Fruit fly (Drosophila melanogaster) whole organism, pupa: ENCODE results near the gene Hph.

ENCODE experiments used
- CG10348 ChIP-seq: fragments of 200-800 bp; sonication (Bioruptor generic); IDR thresholded peaks from 2 replicates; pipeline ENCODE4 v1.3.6; 2022; ENCODE audit warnings: missing biosample characterization, missing genetic modification characterization
- CG12605 ChIP-seq: fragments of 200-800 bp; sonication (Bioruptor generic); IDR thresholded peaks from 2 replicates; pipeline ENCODE4 v1.3.6; 2022; ENCODE audit warnings: missing biosample characterization, missing genetic modification characterization
- CG13204 ChIP-seq: fragments of 200-800 bp; sonication (Bioruptor generic); optimal IDR thresholded peaks from 2 replicates; lab custom pipeline; 2018; ENCODE audit warnings: missing biosample characterization, mild to moderate bottlenecking, missing genetic modification characterization, moderate library complexity
- CG14655 ChIP-seq: fragments of 200-800 bp; sonication (Bioruptor generic); optimal IDR thresholded peaks from 3 replicates; lab custom pipeline; 2017; ENCODE audit warnings: mild to moderate bottlenecking, missing biosample characterization, missing genetic modification reagents, missing genetic modification characterization
- CG15710 ChIP-seq: fragments of 200-800 bp; sonication (Bioruptor generic); optimal IDR thresholded peaks from 2 replicates; lab custom pipeline; 2018; ENCODE audit warnings: missing biosample characterization, mild to moderate bottlenecking, missing genetic modification characterization, moderate library complexity
- CG17806 ChIP-seq: fragments of 200-800 bp; sonication (Bioruptor generic); optimal IDR thresholded peaks from 2 replicates; lab custom pipeline; 2018; ENCODE audit warnings: missing biosample characterization, mild to moderate bottlenecking, missing genetic modification characterization, moderate library complexity
- CG32121 ChIP-seq: fragments of 200-800 bp; sonication (Bioruptor generic); IDR thresholded peaks from 2 replicates; pipeline ENCODE4 v1.3.6; 2022; ENCODE audit warnings: missing biosample characterization, missing genetic modification characterization
- CG34367 ChIP-seq: fragments of 200-800 bp; sonication (Bioruptor generic); optimal IDR thresholded peaks from 2 replicates; lab custom pipeline; 2018; ENCODE audit warnings: missing biosample characterization, mild to moderate bottlenecking, missing genetic modification characterization
- CG4496 ChIP-seq: fragments of 200-800 bp; sonication (Bioruptor generic); IDR thresholded peaks from 3 replicates; pipeline ENCODE4 v1.3.6; 2022; ENCODE audit warnings: missing biosample characterization, missing genetic modification characterization
- CG8159 ChIP-seq: fragments of 200-800 bp; sonication (Bioruptor generic); optimal IDR thresholded peaks from 3 replicates; lab custom pipeline; 2018; ENCODE audit warnings: missing biosample characterization, mild to moderate bottlenecking, missing genetic modification characterization, moderate library complexity
- CG8301 ChIP-seq: fragments of 200-800 bp; sonication (Bioruptor generic); optimal IDR thresholded peaks from 2 replicates; lab custom pipeline; 2018; ENCODE audit warnings: missing biosample characterization, mild to moderate bottlenecking, missing genetic modification characterization
- CG9948 ChIP-seq: fragments of 200-800 bp; sonication (Bioruptor generic); optimal IDR thresholded peaks from 2 replicates; lab custom pipeline; 2018; ENCODE audit warnings: missing biosample characterization, mild to moderate bottlenecking, missing genetic modification characterization, moderate library complexity
- D1 ChIP-seq: fragments of 200-800 bp; sonication (Bioruptor generic); optimal IDR thresholded peaks from 2 replicates; lab custom pipeline; 2018; ENCODE audit warnings: missing biosample characterization, mild to moderate bottlenecking, missing genetic modification characterization, moderate library complexity
- EcR ChIP-seq: fragments of 200-800 bp; sonication (Bioruptor generic); optimal IDR thresholded peaks from 3 replicates; lab custom pipeline; 2019; ENCODE audit warnings: missing biosample characterization, missing genetic modification characterization, mild to moderate bottlenecking, moderate library complexity, missing genetic modification reagents
- Ets98B ChIP-seq: fragments of 200-800 bp; sonication (Bioruptor generic); IDR thresholded peaks from 2 replicates; pipeline ENCODE4 v1.3.6; 2022; ENCODE audit warnings: missing biosample characterization, missing genetic modification characterization
- Pif1A ChIP-seq: fragments of 200-800 bp; sonication (Bioruptor generic); optimal IDR thresholded peaks from 3 replicates; lab custom pipeline; 2016; ENCODE audit warnings: missing biosample characterization, missing genetic modification characterization
- Pif1B ChIP-seq: fragments of 200-800 bp; sonication (Bioruptor generic); optimal IDR thresholded peaks from 3 replicates; lab custom pipeline; 2016; ENCODE audit warnings: missing biosample characterization, missing genetic modification characterization
- Snoo ChIP-seq: fragments of 200-800 bp; sonication (Bioruptor generic); optimal IDR thresholded peaks from 3 replicates; lab custom pipeline; 2017; ENCODE audit warnings: missing biosample characterization, mild to moderate bottlenecking, missing genetic modification characterization, inconsistent platforms
- fd96Ca ChIP-seq: fragments of 200-800 bp; sonication (Bioruptor generic); IDR thresholded peaks from 3 replicates; pipeline ENCODE4 v1.3.6; 2022; ENCODE audit warnings: missing biosample characterization, missing genetic modification characterization
- gl ChIP-seq: fragments of 200-800 bp; sonication (Bioruptor generic); optimal IDR thresholded peaks from 2 replicates; lab custom pipeline; 2018; ENCODE audit warnings: missing biosample characterization, mild to moderate bottlenecking, missing genetic modification characterization
- rn ChIP-seq: fragments of 200-800 bp; sonication (Bioruptor generic); IDR thresholded peaks from 2 replicates; pipeline ENCODE4 v1.3.6; 2022; ENCODE audit warnings: missing biosample characterization, missing genetic modification characterization

Gene Hph

DNA sequence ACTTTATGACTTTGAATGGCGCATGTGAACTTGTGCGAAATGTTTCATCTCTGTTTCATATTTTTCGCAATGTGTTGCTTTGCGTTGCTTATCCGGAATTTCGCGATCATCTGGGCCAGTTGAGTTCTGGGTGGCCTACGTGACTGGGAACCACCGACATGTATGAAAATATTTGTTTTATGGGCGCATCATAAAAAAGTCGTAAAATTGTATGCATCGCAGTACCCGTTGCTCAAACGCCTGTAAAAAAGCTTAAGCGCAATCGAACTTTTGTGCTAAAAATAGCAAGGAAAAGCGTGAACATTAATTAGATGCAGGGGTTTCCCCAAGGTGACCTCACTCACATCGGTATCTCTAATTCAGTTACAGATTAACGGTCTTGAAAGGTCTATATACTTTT is 9.4 kb downstream of the Hph start:
- no peak for TF ChIP-seq CG14655 (GFP tag; lab: Kevin White, UChicago)
- TF ChIP-seq CG9948 (tag; lab: Kevin White, UChicago): no peak
- TF ChIP-seq CG17806 (tag; lab: Kevin White, UChicago): no peak
- no peak for TF ChIP-seq Pif1B (GFP tag; lab: Kevin White, UChicago)
- no peak for TF ChIP-seq EcR (GFP tag; lab: Kevin White, UChicago)
- no peak for TF ChIP-seq CG8159 (tag; lab: Kevin White, UChicago)
- TF ChIP-seq D1 (tag; lab: Kevin White, UChicago): no peak
- TF ChIP-seq, all 21 proteins: peak for 0

DNA sequence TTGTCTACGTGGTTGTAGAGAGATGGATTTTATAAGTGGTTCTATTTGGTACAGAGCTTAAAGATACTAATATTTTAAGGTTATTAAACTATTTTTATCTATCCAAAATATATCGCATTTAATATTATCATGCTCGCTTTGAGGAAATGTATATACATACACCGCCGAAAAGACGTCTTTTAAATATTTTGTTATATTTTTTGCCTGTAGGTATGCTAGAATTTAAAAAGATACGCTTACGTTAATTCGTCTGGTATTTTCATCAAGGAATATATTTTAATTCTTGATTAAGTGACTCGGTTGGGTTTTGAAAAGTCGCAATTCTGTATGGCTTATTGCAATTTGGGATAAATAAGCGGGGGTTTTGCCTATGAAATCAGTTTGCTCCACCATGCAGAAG is 11.7 kb downstream of the Hph start:
- TF ChIP-seq CG17806 (tag; lab: Kevin White, UChicago) (no peak), Snoo (tag; lab: Kevin White, UChicago) (no peak), rn (no peak), gl (tag; lab: Kevin White, UChicago) (no peak), CG32121 (GFP tag; lab: Robert Waterston, UW) (no peak), D1 (tag; lab: Kevin White, UChicago) (no peak)
- TF ChIP-seq, all 21 proteins: peak for 0

DNA sequence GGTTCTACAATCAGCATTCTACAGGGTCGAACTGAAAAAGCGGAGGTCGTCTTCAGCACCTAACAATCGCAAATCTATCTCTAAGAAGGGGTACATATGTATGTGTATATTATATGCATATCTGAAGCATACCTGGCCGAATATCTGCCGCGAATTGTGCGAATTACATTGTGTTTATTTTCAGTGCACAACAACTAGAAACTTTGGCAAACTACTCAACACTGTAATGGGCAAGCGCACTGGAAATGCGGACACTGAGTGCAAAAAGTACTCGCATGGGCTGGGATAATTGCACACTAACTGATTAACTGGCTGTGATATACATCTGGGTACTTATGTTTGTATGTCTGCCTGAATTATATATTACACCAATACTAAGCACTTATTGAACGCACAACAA is 14.0 kb downstream of the Hph start:
- TF ChIP-seq CG4496 (GFP tag; lab: Robert Waterston, UW) (peak; percentile 70; the same call in 2 of the 3 replicates), CG15710 (tag; lab: Kevin White, UChicago) (peak; percentile 13), CG32121 (GFP tag; lab: Robert Waterston, UW) (peak; percentile 54; the same call in 1 of the 2 replicates), CG17806 (tag; lab: Kevin White, UChicago) (no peak), Pif1A (GFP tag; lab: Kevin White, UChicago) (peak; percentile 4), D1 (tag; lab: Kevin White, UChicago) (peak; percentile 8), CG12605 (GFP tag; lab: Robert Waterston, UW) (peak; percentile 17; the same call in 1 of the 2 replicates), CG34367 (peak; percentile 1), rn (no peak), Ets98B (GFP tag; lab: Robert Waterston, UW) (peak; percentile 65)

DNA sequence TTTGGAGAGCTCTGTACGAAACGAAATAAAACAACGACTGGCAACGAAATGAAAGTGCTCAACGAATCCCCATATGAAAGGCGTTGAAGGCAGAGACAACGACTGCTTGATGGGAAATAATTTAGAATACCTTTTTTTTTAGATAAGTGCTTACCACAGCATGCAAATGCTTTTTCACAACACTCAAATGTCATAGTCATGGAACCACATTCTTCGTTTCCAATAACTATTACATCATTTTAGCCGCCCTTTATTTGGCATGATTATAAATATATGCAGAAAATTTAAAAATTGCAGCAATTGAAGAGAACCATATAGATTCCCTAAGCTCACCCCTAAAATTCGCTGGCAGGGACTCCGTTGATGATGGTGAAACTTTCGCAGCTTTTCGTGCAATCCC is 20.9 kb downstream of the Hph start, which contains the start of gene CG31538:
Gene CG31538 (minus strand): TSS at position 101 of the 400 bp plus-strand sequence.
- TF ChIP-seq rn (no peak), Ets98B (GFP tag; lab: Robert Waterston, UW) (no peak), CG15710 (tag; lab: Kevin White, UChicago) (no peak), CG8159 (tag; lab: Kevin White, UChicago) (no peak), fd96Ca (no peak), D1 (tag; lab: Kevin White, UChicago) (no peak), CG32121 (GFP tag; lab: Robert Waterston, UW) (no peak), Pif1A (GFP tag; lab: Kevin White, UChicago) (no peak)

DNA sequence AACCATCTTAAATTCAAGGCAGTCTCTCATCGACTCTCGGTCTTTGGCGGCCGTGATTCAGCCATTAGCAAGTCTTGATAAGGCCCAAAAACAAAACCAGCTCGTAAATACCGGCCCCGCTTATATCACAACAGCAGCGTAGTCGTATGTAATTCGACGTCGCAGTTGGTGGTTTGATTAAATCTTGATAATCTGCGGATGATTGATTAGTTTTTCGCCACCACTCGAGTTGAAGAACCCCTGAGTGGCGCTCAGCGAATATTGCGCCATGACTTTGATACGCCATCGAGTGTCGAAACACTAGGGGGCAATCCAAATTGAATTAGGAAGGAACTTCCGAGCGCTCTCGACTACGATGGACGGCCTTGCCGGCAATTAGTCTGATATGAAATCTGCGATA is 21.8 kb downstream of the Hph start:
- TF ChIP-seq CG8159 (tag; lab: Kevin White, UChicago) (no peak), Ets98B (GFP tag; lab: Robert Waterston, UW) (no peak), CG4496 (GFP tag; lab: Robert Waterston, UW) (no peak), EcR (GFP tag; lab: Kevin White, UChicago) (no peak), CG17806 (tag; lab: Kevin White, UChicago) (no peak), D1 (tag; lab: Kevin White, UChicago) (no peak), rn (no peak), CG34367 (no peak), CG12605 (GFP tag; lab: Robert Waterston, UW) (no peak), Pif1A (GFP tag; lab: Kevin White, UChicago) (no peak), CG32121 (GFP tag; lab: Robert Waterston, UW) (no peak), CG13204 (GFP tag; lab: Kevin White, UChicago) (no peak), gl (tag; lab: Kevin White, UChicago) (no peak), fd96Ca (no peak), CG10348 (GFP tag; lab: Robert Waterston, UW) (no peak), Snoo (tag; lab: Kevin White, UChicago) (no peak), CG14655 (GFP tag; lab: Kevin White, UChicago) (no peak), CG9948 (tag; lab: Kevin White, UChicago) (no peak), Pif1B (GFP tag; lab: Kevin White, UChicago) (no peak), CG15710 (tag; lab: Kevin White, UChicago) (no peak)

DNA sequence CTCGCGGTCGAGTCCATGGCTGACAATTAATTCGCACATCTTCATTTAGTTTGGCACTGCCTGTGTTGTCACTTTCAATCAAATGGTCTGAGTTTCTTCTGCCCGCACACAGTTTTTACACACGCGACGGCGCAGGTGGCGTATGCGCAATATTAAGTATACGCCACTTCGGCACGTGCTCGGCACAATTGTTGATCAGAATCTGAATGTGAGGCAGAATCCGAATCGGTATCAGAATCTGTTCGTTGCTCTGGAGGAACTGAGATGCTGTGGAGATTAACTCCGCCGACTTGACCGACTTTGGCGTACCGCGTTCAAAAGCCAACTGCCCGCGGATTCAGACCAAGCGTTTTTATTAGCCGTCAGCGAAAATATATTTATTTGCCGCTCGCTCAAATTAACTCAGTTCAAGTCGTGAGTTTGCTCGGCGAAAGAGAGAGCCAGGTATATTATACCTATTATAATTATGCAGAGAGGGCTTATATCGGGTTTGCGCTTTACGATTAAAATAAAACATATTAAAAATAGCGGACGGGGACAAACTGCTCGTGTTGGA is 22.9 kb downstream of the Hph start:
- TF ChIP-seq CG10348 (GFP tag; lab: Robert Waterston, UW) (no peak), CG14655 (GFP tag; lab: Kevin White, UChicago) (no peak), CG4496 (GFP tag; lab: Robert Waterston, UW) (0 out of 3 replicates have a peak, but pooled peaks have one; percentile 32)

DNA sequence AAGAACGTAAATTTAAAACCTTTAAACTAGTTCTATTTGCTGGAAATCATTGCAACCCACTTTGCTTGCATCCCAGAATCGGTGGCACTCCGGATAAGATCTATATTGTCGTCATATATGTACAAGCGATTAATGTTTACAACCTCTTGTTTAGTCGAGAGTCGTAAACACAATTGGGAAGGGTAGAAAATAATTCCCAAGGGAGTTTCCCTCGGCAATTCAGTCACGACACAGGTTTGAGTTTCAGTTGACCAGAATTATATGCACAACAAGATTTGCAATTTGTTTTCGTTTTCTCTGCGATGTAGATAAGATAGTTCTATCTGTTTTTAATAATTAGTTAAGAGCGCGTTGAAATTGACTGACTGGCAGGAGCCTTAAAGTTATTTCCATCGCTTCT is 23.5 kb downstream of the Hph start:
- TF ChIP-seq CG8301 (no peak), CG13204 (GFP tag; lab: Kevin White, UChicago) (no peak), Snoo (tag; lab: Kevin White, UChicago) (no peak), CG10348 (GFP tag; lab: Robert Waterston, UW) (no peak), Pif1A (GFP tag; lab: Kevin White, UChicago) (no peak), gl (tag; lab: Kevin White, UChicago) (no peak), CG8159 (tag; lab: Kevin White, UChicago) (no peak), Ets98B (GFP tag; lab: Robert Waterston, UW) (no peak), CG32121 (GFP tag; lab: Robert Waterston, UW) (no peak), CG12605 (GFP tag; lab: Robert Waterston, UW) (no peak), Pif1B (GFP tag; lab: Kevin White, UChicago) (no peak), CG4496 (GFP tag; lab: Robert Waterston, UW) (no peak), EcR (GFP tag; lab: Kevin White, UChicago) (no peak), CG9948 (tag; lab: Kevin White, UChicago) (no peak), CG17806 (tag; lab: Kevin White, UChicago) (no peak), CG34367 (no peak), fd96Ca (no peak), D1 (tag; lab: Kevin White, UChicago) (no peak)
